Worm (Caenorhabditis elegans): ENCODE results near the gene ZK154.5.

- TF ChIP-seq ces-1 (GFP tag; optimal IDR thresholded peaks at IDR 0.05) (no peak), nhr-28 (tag; optimal IDR thresholded peaks at IDR 0.05) (no peak), blmp-1 (tag; optimal IDR thresholded peaks at IDR 0.05) (no peak), lsy-2 (tag; optimal IDR thresholded peaks at IDR 0.05) (no peak), lin-13 (tag; optimal IDR thresholded peaks at IDR 0.05) (no peak), hlh-1 (tag; optimal IDR thresholded peaks at IDR 0.05) (no peak), mab-5 (tag; optimal IDR thresholded peaks at IDR 0.05) (no peak), ztf-11 (tag; optimal IDR thresholded peaks at IDR 0.05) (no peak), unc-62 (GFP tag; optimal IDR thresholded peaks at IDR 0.05) (no peak), M03D4.4 (tag; optimal IDR thresholded peaks at IDR 0.05) (no peak), elt-3 (tag; optimal IDR thresholded peaks at IDR 0.05) (no peak)
Measured at ce11 chrX:7781827-7782226, 5.9 kb downstream of the ZK154.5 start.
